Fruit fly (Drosophila melanogaster) whole organism: ENCODE results near the gene CG32299.

ENCODE experiments used
- CG8478 ChIP-seq: fragments of >200 bp; optimal IDR thresholded peaks from 2 replicates; lab custom pipeline; 2018; ENCODE audit warnings: inconsistent platforms
- Dll ChIP-seq: fragments of >200 bp; optimal IDR thresholded peaks from 2 replicates; lab custom pipeline; 2017
- EcR ChIP-seq, 2 experiments: fragments of >200 bp; optimal IDR thresholded peaks; 2 replicates each; lab custom pipeline; 2017; ENCODE audit warnings: missing biosample characterization in 2 of 2, missing genetic modification characterization in 2 of 2, missing genetic modification reagents in 2 of 2
- pan ChIP-seq: fragments of >200 bp; optimal IDR thresholded peaks from 2 replicates; lab custom pipeline; 2017
- psq ChIP-seq: fragments of >200 bp; optimal IDR thresholded peaks from 2 replicates; lab custom pipeline; 2017
- usp ChIP-seq: fragments of >200 bp; optimal IDR thresholded peaks from 2 replicates; lab custom pipeline; 2017; ENCODE audit warnings: missing biosample characterization, missing genetic modification characterization, mixed read lengths

CG32299 gene

dm6 chr3L:2424094-2424493 is 33.3 kb upstream of the CG32299 start:
- TF ChIP-seq EcR (GFP tag; optimal IDR thresholded peaks at IDR 0.05; lab: Kevin White, UChicago) = no peak
- no peak for TF ChIP-seq CG8478 (lab: Kevin White, UChicago)
- no peak for TF ChIP-seq usp
- TF ChIP-seq pan (lab: Kevin White, UChicago) = no peak
- TF ChIP-seq Dll (lab: Kevin White, UChicago) = no peak
- TF ChIP-seq psq (lab: Kevin White, UChicago) = no peak

dm6 chr3L:2423572-2423971 is 32.8 kb upstream of the CG32299 start:
- TF ChIP-seq CG8478 (lab: Kevin White, UChicago) (no peak), Dll (lab: Kevin White, UChicago) (no peak), usp (no peak), pan (lab: Kevin White, UChicago) (no peak), EcR (GFP tag; optimal IDR thresholded peaks at IDR 0.05; lab: Kevin White, UChicago) (no peak), psq (lab: Kevin White, UChicago) (no peak)

dm6 chr3L:2422763-2423162 is 32.0 kb upstream of the CG32299 start:
- TF ChIP-seq Dll (lab: Kevin White, UChicago) (no peak), pan (lab: Kevin White, UChicago) (no peak), EcR (GFP tag; optimal IDR thresholded peaks at IDR 0.05; lab: Kevin White, UChicago) (no peak), usp (no peak), CG8478 (lab: Kevin White, UChicago) (no peak), psq (lab: Kevin White, UChicago) (no peak)

- TF ChIP-seq Dll (lab: Kevin White, UChicago) (no peak), psq (lab: Kevin White, UChicago) (no peak), CG8478 (lab: Kevin White, UChicago) (no peak), usp (no peak), EcR (GFP tag; optimal IDR thresholded peaks at IDR 0.05; lab: Kevin White, UChicago) (no peak), pan (lab: Kevin White, UChicago) (no peak)
Measured at dm6 chr3L:2421138-2421537, 30.3 kb upstream of the CG32299 start.

- TF ChIP-seq usp (no peak), EcR (GFP tag; optimal IDR thresholded peaks at IDR 0.05; lab: Kevin White, UChicago) (no peak), Dll (lab: Kevin White, UChicago) (no peak), psq (lab: Kevin White, UChicago) (no peak), CG8478 (lab: Kevin White, UChicago) (no peak), pan (lab: Kevin White, UChicago) (no peak)
Measured at dm6 chr3L:2418769-2419168, 28.0 kb upstream of the CG32299 start.

dm6 chr3L:2417399-2418040 is 26.7 kb upstream of the CG32299 start:
- TF ChIP-seq CG8478 (lab: Kevin White, UChicago) (no peak), pan (lab: Kevin White, UChicago) (peak; percentile 31)

dm6 chr3L:2414876-2415275 is 24.1 kb upstream of the CG32299 start:
- TF ChIP-seq pan (lab: Kevin White, UChicago) (no peak), usp (no peak), Dll (lab: Kevin White, UChicago) (no peak)

- TF ChIP-seq usp (no peak), psq (lab: Kevin White, UChicago) (no peak), Dll (lab: Kevin White, UChicago) (no peak), pan (lab: Kevin White, UChicago) (no peak), EcR (GFP tag; optimal IDR thresholded peaks at IDR 0.05; lab: Kevin White, UChicago) (no peak), CG8478 (lab: Kevin White, UChicago) (no peak)
Measured at dm6 chr3L:2411564-2412080, 20.8 kb upstream of the CG32299 start.

- TF ChIP-seq psq (lab: Kevin White, UChicago) (no peak), pan (lab: Kevin White, UChicago) (no peak), Dll (lab: Kevin White, UChicago) (no peak), EcR (GFP tag; optimal IDR thresholded peaks at IDR 0.05; lab: Kevin White, UChicago) (no peak), usp (no peak), CG8478 (lab: Kevin White, UChicago) (no peak)
Measured at dm6 chr3L:2410869-2411268, 20.1 kb upstream of the CG32299 start.

- TF ChIP-seq Dll (lab: Kevin White, UChicago) (no peak), usp (no peak), pan (lab: Kevin White, UChicago) (no peak), EcR (GFP tag; optimal IDR thresholded peaks at IDR 0.05; lab: Kevin White, UChicago) (no peak), psq (lab: Kevin White, UChicago) (no peak), CG8478 (lab: Kevin White, UChicago) (no peak)
Measured at dm6 chr3L:2409289-2409688, 18.5 kb upstream of the CG32299 start.

- TF ChIP-seq EcR (GFP tag; optimal IDR thresholded peaks at IDR 0.05; lab: Kevin White, UChicago) = no peak
- no peak for TF ChIP-seq psq (lab: Kevin White, UChicago)
- no peak for TF ChIP-seq CG8478 (lab: Kevin White, UChicago)
- TF ChIP-seq usp = no peak
- TF ChIP-seq Dll (lab: Kevin White, UChicago) = no peak
Measured at dm6 chr3L:2407945-2408344, 17.2 kb upstream of the CG32299 start.

dm6 chr3L:2407271-2407670 is 16.5 kb upstream of the CG32299 start:
- no peak for TF ChIP-seq usp
- TF ChIP-seq pan (lab: Kevin White, UChicago) = no peak
- TF ChIP-seq psq (lab: Kevin White, UChicago) = no peak
- TF ChIP-seq EcR (GFP tag; optimal IDR thresholded peaks at IDR 0.05; lab: Kevin White, UChicago) = no peak
- TF ChIP-seq Dll (lab: Kevin White, UChicago) = no peak
- TF ChIP-seq CG8478 (lab: Kevin White, UChicago) = no peak
